Worm (Caenorhabditis elegans) whole organism, young adult: ENCODE measurements around the gene dgk-3.

Source experiments
- B0336.3 ChIP-seq: fragments of 200-800 bp; sonication (Bioruptor generic); IDR thresholded peaks from 2 replicates; pipeline ENCODE4 v1.3.6; 2022; ENCODE audit warnings: missing genetic modification characterization, missing compliant biosample characterization
- F10E7.11 ChIP-seq: sonication (generic microtip); optimal IDR thresholded peaks from 2 replicates; lab custom pipeline; 2017; ENCODE audit warnings: mild to moderate bottlenecking, missing genetic modification characterization, moderate library complexity, missing compliant biosample characterization
- F23B12.7 ChIP-seq: sonication (generic microtip); optimal IDR thresholded peaks from 2 replicates; lab custom pipeline; 2017; ENCODE audit warnings: missing genetic modification characterization, mild to moderate bottlenecking, missing compliant biosample characterization, antibody characterized with exemption, moderate library complexity; ENCODE audit not compliant: insufficient read depth
- F57A8.1 ChIP-seq: fragments of 200-800 bp; sonication (Bioruptor generic); optimal IDR thresholded peaks from 2 replicates; lab custom pipeline; 2018; ENCODE audit warnings: mild to moderate bottlenecking, missing genetic modification characterization, moderate library complexity, missing compliant biosample characterization
- F57C9.4 ChIP-seq: sonication (generic microtip); optimal IDR thresholded peaks from 2 replicates; lab custom pipeline; 2017; ENCODE audit warnings: mild to moderate bottlenecking, missing genetic modification characterization, missing compliant biosample characterization
- K12H6.12 ChIP-seq: fragments of 200-800 bp; sonication (Bioruptor generic); optimal IDR thresholded peaks from 2 replicates; lab custom pipeline; 2018; ENCODE audit warnings: mild to moderate bottlenecking, missing genetic modification characterization, missing compliant biosample characterization
- Y95B8A.8 ChIP-seq: fragments of 200-800 bp; sonication (Bioruptor generic); IDR thresholded peaks from 2 replicates; pipeline ENCODE4 v1.3.6; 2022; ENCODE audit warnings: missing genetic modification reagents, missing genetic modification characterization, missing compliant biosample characterization
- akir-1 ChIP-seq: fragments of 200-800 bp; sonication (Bioruptor generic); optimal IDR thresholded peaks from 2 replicates; lab custom pipeline; 2018; ENCODE audit warnings: mild to moderate bottlenecking, missing genetic modification characterization, moderate library complexity, missing compliant biosample characterization
- aptf-3 ChIP-seq: fragments of 200-800 bp; sonication (Bioruptor generic); IDR thresholded peaks from 2 replicates; pipeline ENCODE4 v1.3.6; 2022; ENCODE audit warnings: missing genetic modification characterization, missing compliant biosample characterization
- attf-6 ChIP-seq: fragments of 200-800 bp; sonication (Bioruptor generic); IDR thresholded peaks from 2 replicates; pipeline ENCODE4 v1.3.6; 2022; ENCODE audit warnings: missing genetic modification reagents, missing genetic modification characterization, missing compliant biosample characterization
- cebp-1 ChIP-seq, 2 experiments: fragments of 200-800 bp in 1 of 2; sonication (Bioruptor generic) in 1 of 2; sonication (generic microtip) in 1 of 2; IDR thresholded peaks in 1 of 2; optimal IDR thresholded peaks in 1 of 2; 2 replicates each; pipeline versions ENCODE4 v1.3.6 to Lab custom; 2017 to 2022; ENCODE audit warnings: missing compliant biosample characterization in 2 of 2, missing genetic modification characterization in 2 of 2, mild to moderate bottlenecking in 1 of 2, missing genetic modification reagents in 1 of 2, moderate library complexity in 1 of 2
- ceh-100 ChIP-seq: fragments of 200-800 bp; sonication (Bioruptor generic); IDR thresholded peaks from 2 replicates; pipeline ENCODE4 v1.3.6; 2022; ENCODE audit warnings: missing genetic modification reagents, missing genetic modification characterization, missing compliant biosample characterization
- ceh-58 ChIP-seq: fragments of 200-800 bp; sonication (Bioruptor generic); IDR thresholded peaks from 2 replicates; pipeline ENCODE4 v1.3.6; 2022; ENCODE audit warnings: missing genetic modification characterization, missing compliant biosample characterization
- ceh-91 ChIP-seq: fragments of 200-800 bp; sonication (Bioruptor generic); IDR thresholded peaks from 2 replicates; pipeline ENCODE4 v1.3.6; 2022; ENCODE audit warnings: missing genetic modification reagents, missing genetic modification characterization, missing compliant biosample characterization
- die-1 ChIP-seq: sonication (generic microtip); optimal IDR thresholded peaks from 2 replicates; lab custom pipeline; 2016; ENCODE audit warnings: missing genotype, mild to moderate bottlenecking, missing genetic modification characterization, missing compliant biosample characterization
- egl-44 ChIP-seq: fragments of 200-800 bp; sonication (Bioruptor generic); IDR thresholded peaks from 2 replicates; pipeline ENCODE4 v1.3.6; 2022; ENCODE audit warnings: missing genetic modification reagents, missing genetic modification characterization, missing compliant biosample characterization
- fkh-3 ChIP-seq: sonication (generic microtip); optimal IDR thresholded peaks from 2 replicates; lab custom pipeline; 2016; ENCODE audit warnings: mild to moderate bottlenecking, missing genetic modification characterization, missing compliant biosample characterization
- gei-17 ChIP-seq: fragments of 200-800 bp; sonication (Bioruptor generic); optimal IDR thresholded peaks from 2 replicates; lab custom pipeline; 2018; ENCODE audit warnings: mild to moderate bottlenecking, missing genetic modification characterization, missing compliant biosample characterization
- him-1 ChIP-seq: sonication (generic microtip); optimal IDR thresholded peaks from 2 replicates; lab custom pipeline; 2016; ENCODE audit warnings: missing genotype, missing genetic modification reagents, missing genetic modification characterization, missing compliant biosample characterization
- hsf-1 ChIP-seq: fragments of 200-800 bp; sonication (Bioruptor generic); IDR thresholded peaks from 2 replicates; pipeline ENCODE4 v1.3.6; 2022; ENCODE audit warnings: missing genetic modification reagents, missing genetic modification characterization, missing compliant biosample characterization
- let-607 ChIP-seq, 2 experiments: fragments of 200-800 bp in 1 of 2; sonication (Bioruptor generic) in 1 of 2; sonication (generic microtip) in 1 of 2; optimal IDR thresholded peaks; 2 replicates each; lab custom pipeline; 2016 to 2018; ENCODE audit warnings: mild to moderate bottlenecking in 2 of 2, missing compliant biosample characterization in 2 of 2, missing genetic modification characterization in 2 of 2, moderate library complexity in 2 of 2, missing genotype in 1 of 2
- lin-35 ChIP-seq, 3 experiments: fragments of 150-350 bp in 2 of 3; sonication (generic microtip) in 1 of 3; optimal IDR thresholded peaks; 2 replicates each; lab custom pipeline; 2014 to 2018; ENCODE audit warnings: missing biosample characterization in 3 of 3, missing genetic modification characterization in 3 of 3, missing genetic modification reagents in 3 of 3
- lin-54 ChIP-seq: fragments of 200-800 bp; sonication (Bioruptor generic); optimal IDR thresholded peaks from 2 replicates; lab custom pipeline; 2018; ENCODE audit warnings: mild to moderate bottlenecking, missing genetic modification characterization, missing compliant biosample characterization
- lsl-1 ChIP-seq: fragments of 200-800 bp; sonication (Bioruptor generic); optimal IDR thresholded peaks from 2 replicates; lab custom pipeline; 2018; ENCODE audit warnings: mild to moderate bottlenecking, missing genetic modification characterization, moderate library complexity, missing compliant biosample characterization
- lsy-27 ChIP-seq: sonication (generic microtip); optimal IDR thresholded peaks from 2 replicates; lab custom pipeline; 2017; ENCODE audit warnings: missing genetic modification characterization, mild to moderate bottlenecking, missing compliant biosample characterization, antibody characterized with exemption, missing genotype, borderline replicate concordance; ENCODE audit not compliant: insufficient read depth
- madf-6 ChIP-seq: fragments of 200-800 bp; sonication (Bioruptor generic); IDR thresholded peaks from 2 replicates; pipeline ENCODE4 v1.3.6; 2022; ENCODE audit warnings: missing genetic modification reagents, missing genetic modification characterization, missing compliant biosample characterization
- nfya-2 ChIP-seq: fragments of 200-800 bp; sonication (Bioruptor generic); IDR thresholded peaks from 2 replicates; pipeline ENCODE4 v1.3.6; 2022; ENCODE audit warnings: missing genetic modification reagents, missing genetic modification characterization, missing compliant biosample characterization
- nfyb-1 ChIP-seq: fragments of 200-800 bp; sonication (Bioruptor generic); IDR thresholded peaks from 2 replicates; pipeline ENCODE4 v1.3.6; 2022; ENCODE audit warnings: missing genetic modification reagents, missing genetic modification characterization, missing compliant biosample characterization
- pha-4 ChIP-seq: fragments of 150-350 bp; sonication (generic microtip); optimal IDR thresholded peaks from 2 replicates; lab custom pipeline; 2014; ENCODE audit warnings: missing biosample characterization, missing genetic modification reagents, missing genetic modification characterization
- rcor-1 ChIP-seq: fragments of 200-800 bp; sonication (Bioruptor generic); IDR thresholded peaks from 2 replicates; pipeline ENCODE4 v1.3.6; 2022; ENCODE audit warnings: missing genetic modification reagents, missing genetic modification characterization, missing compliant biosample characterization
- rpc-1 ChIP-seq, 2 experiments: fragments of 150-350 bp in 1 of 2; sonication (generic microtip) in 1 of 2; optimal IDR thresholded peaks; 2 replicates each; lab custom pipeline; 2014 to 2018; ENCODE audit warnings: missing biosample characterization in 1 of 2, missing genetic modification characterization in 1 of 2, missing genetic modification reagents in 1 of 2, missing genotype in 1 of 2
- sdz-38 ChIP-seq: sonication (generic microtip); optimal IDR thresholded peaks from 2 replicates; lab custom pipeline; 2016; ENCODE audit warnings: missing genotype, missing genetic modification characterization, missing compliant biosample characterization
- snpc-3.4 ChIP-seq: sonication (generic microtip); optimal IDR thresholded peaks from 2 replicates; lab custom pipeline; 2017; ENCODE audit warnings: missing genetic modification characterization, mild to moderate bottlenecking, missing compliant biosample characterization, antibody characterized with exemption, moderate library complexity, missing genotype, missing genetic modification reagents
- tbx-9 ChIP-seq: sonication (generic microtip); optimal IDR thresholded peaks from 2 replicates; lab custom pipeline; 2016; ENCODE audit warnings: borderline replicate concordance, missing genetic modification characterization, inconsistent platforms, missing compliant biosample characterization
- unc-62 ChIP-seq: fragments of 150-350 bp; optimal IDR thresholded peaks from 2 replicates; lab custom pipeline; 2014; ENCODE audit warnings: missing biosample characterization, missing genetic modification reagents, missing genetic modification characterization
- zfh-2 ChIP-seq: fragments of 200-800 bp; sonication (Bioruptor generic); conservative IDR thresholded peaks from 2 replicates; pipeline ENCODE4 v1.3.6; 2022; ENCODE audit warnings: missing genetic modification reagents, missing genetic modification characterization, missing compliant biosample characterization

The dgk-3 gene

DNA sequence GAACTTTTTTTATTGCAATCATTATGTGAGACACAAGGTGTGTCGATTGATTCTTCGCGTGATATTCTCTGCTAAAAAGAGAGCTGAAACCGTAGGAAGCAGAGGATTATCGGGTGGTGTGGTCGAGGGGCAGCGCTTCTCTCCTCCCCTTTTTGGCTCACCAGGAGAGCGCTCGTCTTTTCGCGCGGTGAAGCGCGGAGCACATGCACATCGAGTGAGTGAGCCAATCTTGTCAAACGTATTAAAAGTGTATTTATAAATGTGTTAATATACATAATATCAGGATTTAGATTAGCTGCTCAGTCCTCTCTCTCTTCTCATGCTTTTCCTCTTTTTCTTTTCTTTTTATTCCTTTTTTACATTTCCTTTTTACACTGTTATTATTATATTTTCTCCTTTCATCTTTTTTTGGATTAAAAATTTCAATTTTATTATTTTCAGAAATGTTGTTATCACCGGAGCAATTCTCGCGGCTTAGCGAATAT is at the start of gene dgk-3:
Gene dgk-3 (plus strand): TSS at position 435 of the 485 bp plus-strand sequence.
- TF ChIP-seq akir-1 (GFP tag; lab: Kevin White, UChicago) (no peak), snpc-3.4 (tag; lab: Kevin White, UChicago) (no peak), F57C9.4 (tag; lab: Kevin White, UChicago) (no peak), zfh-2 (GFP tag; lab: Robert Waterston, UW) (no peak), F23B12.7 (no peak), unc-62 (GFP tag; lab: Kevin White, UChicago) (no peak), lin-54 (GFP tag; lab: Kevin White, UChicago) (no peak), attf-6 (GFP tag; lab: Robert Waterston, UW) (no peak), him-1 (no peak), gei-17 (GFP tag; lab: Kevin White, UChicago) (no peak), let-607 (tag; optimal IDR thresholded peaks at IDR 0.05; lab: Kevin White, UChicago) (no peak), nfya-2 (GFP tag; lab: Robert Waterston, UW) (no peak), aptf-3 (no peak), pha-4 (tag; lab: Kevin White, UChicago) (no peak), fkh-3 (tag; lab: Kevin White, UChicago) (no peak), cebp-1 (GFP tag; IDR thresholded peaks at IDR 0.05; lab: Robert Waterston, UW) (no peak), cebp-1 (tag; optimal IDR thresholded peaks at IDR 0.05; lab: Kevin White, UChicago) (no peak)
- TF ChIP-seq, all 124 proteins: peak for 0

DNA sequence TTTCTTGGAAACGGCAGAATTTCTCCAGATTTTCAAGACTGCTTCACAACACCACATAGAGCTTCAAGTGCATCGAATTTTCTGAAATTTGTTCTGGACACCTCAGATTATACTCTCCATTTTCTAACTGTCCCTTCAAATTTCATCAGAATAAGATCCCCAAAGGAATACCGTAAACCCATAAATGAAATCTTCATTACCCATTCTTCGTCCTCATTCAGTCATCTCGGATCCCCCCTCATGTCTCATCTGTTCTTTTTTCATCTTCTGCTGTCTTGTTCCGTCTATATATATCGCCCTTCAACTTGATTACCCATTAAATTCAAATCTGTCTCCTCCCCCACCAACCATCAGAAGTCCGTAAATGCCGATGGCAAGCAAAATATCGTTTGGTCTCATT is 48.8 kb upstream of the dgk-3 start:
- TF ChIP-seq F10E7.11 = no peak
- no peak for TF ChIP-seq ceh-91 (GFP tag; lab: Robert Waterston, UW)
- no peak for TF ChIP-seq F23B12.7
- TF ChIP-seq madf-6 (GFP tag; lab: Robert Waterston, UW) = no peak
- TF ChIP-seq aptf-3 = no peak
- TF ChIP-seq egl-44 (GFP tag; lab: Robert Waterston, UW) = no peak
- no peak for TF ChIP-seq rcor-1 (GFP tag; lab: Robert Waterston, UW)
- TF ChIP-seq sdz-38 (tag; lab: Kevin White, UChicago) = no peak
- no peak for TF ChIP-seq ceh-58
- no peak for TF ChIP-seq die-1
- TF ChIP-seq nfyb-1 (GFP tag; lab: Robert Waterston, UW) = no peak
- TF ChIP-seq snpc-3.4 (tag; lab: Kevin White, UChicago) = no peak
- no peak for TF ChIP-seq lin-35 (GFP tag; optimal IDR thresholded peaks at IDR 0.05; lab: Kevin White, UChicago)
- TF ChIP-seq fkh-3 (tag; lab: Kevin White, UChicago) = no peak
- TF ChIP-seq B0336.3 (GFP tag; lab: Robert Waterston, UW) = no peak
- no peak for TF ChIP-seq hsf-1
- no peak for TF ChIP-seq F57A8.1 (GFP tag; lab: Kevin White, UChicago)

DNA sequence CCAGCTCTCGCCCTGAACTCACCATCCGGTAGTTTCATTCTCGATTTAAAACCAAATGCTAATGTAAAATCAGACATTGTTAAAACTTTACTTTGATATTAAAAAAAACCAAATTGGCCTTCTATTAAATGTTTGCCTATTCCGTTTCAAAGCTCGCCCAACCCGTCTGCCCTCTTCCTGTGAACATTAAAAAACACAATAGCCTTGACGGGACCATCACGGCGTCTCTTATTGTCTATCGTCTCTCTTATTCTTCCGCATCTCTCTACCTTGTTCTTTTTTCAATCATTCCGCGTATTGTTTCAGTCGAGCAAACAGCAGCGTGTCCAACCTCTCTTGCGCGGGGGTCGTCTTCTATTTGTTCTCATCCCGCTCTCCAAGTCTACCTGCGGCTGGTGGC is 48.2 kb upstream of the dgk-3 start, which contains the start of gene ZK512.1:
Gene ZK512.1 (plus strand): TSS at position 301 of the 400 bp plus-strand sequence.
- TF ChIP-seq lsy-27 = no peak
- no peak for TF ChIP-seq Y95B8A.8 (GFP tag; lab: Robert Waterston, UW)
- TF ChIP-seq ceh-100 (GFP tag; lab: Robert Waterston, UW) = no peak
- no peak for TF ChIP-seq lsl-1
- TF ChIP-seq unc-62 (GFP tag; lab: Kevin White, UChicago) = no peak
- no peak for TF ChIP-seq rpc-1 (optimal IDR thresholded peaks at IDR 0.05; lab: Kevin White, UChicago)
- TF ChIP-seq rpc-1 (tag; optimal IDR thresholded peaks at IDR 0.05; lab: Kevin White, UChicago) = no peak
- no peak for TF ChIP-seq K12H6.12 (tag; lab: Kevin White, UChicago)
- TF ChIP-seq tbx-9 (tag; lab: Kevin White, UChicago) = no peak
